Worm (Caenorhabditis elegans) whole organism, L4/young adult: ENCODE data around the gene srbc-1.

ENCODE experiments used
- W03F9.2 ChIP-seq: fragments of 150-350 bp; optimal IDR thresholded peaks from 2 replicates; lab custom pipeline; 2014; ENCODE audit warnings: missing biosample characterization, missing genetic modification characterization
- him-1 ChIP-seq: sonication (generic microtip); optimal IDR thresholded peaks from 2 replicates; lab custom pipeline; 2016; ENCODE audit warnings: missing genotype, missing genetic modification reagents, missing genetic modification characterization, missing compliant biosample characterization

- TF ChIP-seq him-1 (tag; lab: Kevin White, UChicago) (no peak), W03F9.2 (tag; lab: Kevin White, UChicago) (no peak)
Observed at ce11 chrV:3333334-3333733, 31.5 kb upstream of the srbc-1 start, which contains the start of gene C17B7.5.
